Worm (Caenorhabditis elegans): ENCODE measurements around the gene W04G3.13.

ce11 chrX:11116723-11117122 is 37.2 kb upstream of the W04G3.13 start, which contains the start of gene nlp-66:
- no peak for TF ChIP-seq tab-1 (GFP tag; IDR thresholded peaks at IDR 0.05)
- TF ChIP-seq ref-1 (GFP tag; conservative IDR thresholded peaks at IDR 0.05), result no peak
- TF ChIP-seq T22C8.4 (GFP tag; IDR thresholded peaks at IDR 0.05), result no peak
- TF ChIP-seq med-1 (GFP tag; optimal IDR thresholded peaks at IDR 0.05; ENCODE audit: insufficient read depth), result no peak
- TF ChIP-seq klf-2 (GFP tag; conservative IDR thresholded peaks at IDR 0.05), result no peak
- no peak for TF ChIP-seq flt-1 (GFP tag; IDR thresholded peaks at IDR 0.05)
- no peak for TF ChIP-seq ztf-29 (GFP tag; IDR thresholded peaks at IDR 0.05)

Data from whole organism, midembryonic.